Fruit fly (Drosophila melanogaster) whole organism, prepupa: ENCODE results near the gene CG31661.

Experiments
- CG34406 ChIP-seq: fragments of 200-800 bp; sonication (Bioruptor generic); optimal IDR thresholded peaks from 3 replicates; lab custom pipeline; 2016; ENCODE audit warnings: missing biosample characterization, missing genetic modification characterization
- CG6792 ChIP-seq: fragments of 200-800 bp; sonication (Bioruptor generic); optimal IDR thresholded peaks from 3 replicates; lab custom pipeline; 2016; ENCODE audit warnings: missing biosample characterization, missing genetic modification characterization
- CG8119 ChIP-seq: fragments of 200-800 bp; sonication (Bioruptor generic); IDR thresholded peaks from 3 replicates; pipeline ENCODE4 v1.3.6; 2022; ENCODE audit warnings: missing biosample characterization, missing genetic modification characterization
- Eip75B ChIP-seq: fragments of 200-800 bp; sonication (Bioruptor generic); optimal IDR thresholded peaks from 3 replicates; lab custom pipeline; 2016; ENCODE audit warnings: missing biosample characterization, missing genetic modification characterization
- Ets21C ChIP-seq: fragments of 200-800 bp; sonication (Bioruptor generic); optimal IDR thresholded peaks from 3 replicates; lab custom pipeline; 2016; ENCODE audit warnings: missing biosample characterization, missing genetic modification characterization
- Hr39 ChIP-seq: fragments of 200-800 bp; sonication (Bioruptor generic); optimal IDR thresholded peaks from 2 replicates; lab custom pipeline; 2016; ENCODE audit warnings: missing biosample characterization, missing genetic modification characterization
- Lpt ChIP-seq: fragments of 200-800 bp; sonication (Bioruptor generic); optimal IDR thresholded peaks from 3 replicates; lab custom pipeline; 2016; ENCODE audit warnings: missing biosample characterization, missing genetic modification characterization
- acj6 ChIP-seq: fragments of 200-800 bp; sonication (Bioruptor generic); optimal IDR thresholded peaks from 3 replicates; lab custom pipeline; 2016; ENCODE audit warnings: missing biosample characterization, missing genetic modification characterization
- dsx ChIP-seq: fragments of 200-800 bp; optimal IDR thresholded peaks from 3 replicates; lab custom pipeline; 2019; ENCODE audit warnings: missing biosample characterization, mild to moderate bottlenecking, missing genetic modification characterization, moderate library complexity; ENCODE audit not compliant: poor library complexity, severe bottlenecking
- pdm3 ChIP-seq: fragments of 200-800 bp; sonication (Bioruptor generic); optimal IDR thresholded peaks from 3 replicates; lab custom pipeline; 2016; ENCODE audit warnings: missing biosample characterization, missing genetic modification characterization
- topi ChIP-seq: fragments of 200-800 bp; sonication (Bioruptor generic); optimal IDR thresholded peaks from 3 replicates; lab custom pipeline; 2016; ENCODE audit warnings: missing biosample characterization, missing genetic modification characterization

dm6 chr2L:1500312-1500711, 3.3 kb downstream of the CG31661 start, which contains the start of gene CG18131:
- TF ChIP-seq Lpt (GFP tag; lab: Kevin White, UChicago) (no peak), Eip75B (GFP tag; lab: Kevin White, UChicago) (no peak), pdm3 (GFP tag; lab: Kevin White, UChicago) (no peak), CG6792 (GFP tag; lab: Kevin White, UChicago) (no peak), CG8119 (GFP tag; lab: Robert Waterston, UW) (no peak), topi (GFP tag; lab: Kevin White, UChicago) (no peak), Hr39 (no peak), CG34406 (GFP tag; lab: Kevin White, UChicago) (no peak), Ets21C (GFP tag; lab: Kevin White, UChicago) (no peak), acj6 (GFP tag; lab: Kevin White, UChicago) (no peak), dsx (no peak)
